Worm (Caenorhabditis elegans) whole organism, L3 larva: Measurements from ENCODE around the gene dct-14.

Source experiments
- ZK546.5 ChIP-seq: sonication (generic microtip); optimal IDR thresholded peaks from 2 replicates; lab custom pipeline; 2017; ENCODE audit warnings: missing biosample characterization, missing genetic modification characterization
- aly-2 ChIP-seq: fragments of 150-350 bp; optimal IDR thresholded peaks from 2 replicates; lab custom pipeline; 2014; ENCODE audit warnings: missing biosample characterization, missing genetic modification characterization
- ceh-28 ChIP-seq: fragments of 150-350 bp; optimal IDR thresholded peaks from 2 replicates; lab custom pipeline; 2014; ENCODE audit warnings: missing biosample characterization, missing genetic modification reagents, missing genetic modification characterization
- ceh-9 ChIP-seq: sonication (generic microtip); optimal IDR thresholded peaks from 2 replicates; lab custom pipeline; 2018; ENCODE audit warnings: missing biosample characterization, missing genetic modification characterization
- daf-12 ChIP-seq: fragments of 150-350 bp; optimal IDR thresholded peaks from 2 replicates; lab custom pipeline; 2014; ENCODE audit warnings: missing biosample characterization, missing genetic modification reagents, missing genetic modification characterization
- elt-1 ChIP-seq: fragments of 150-350 bp; optimal IDR thresholded peaks from 2 replicates; lab custom pipeline; 2014; ENCODE audit warnings: missing biosample characterization, missing genetic modification characterization
- elt-2 ChIP-seq: sonication (generic microtip); optimal IDR thresholded peaks from 2 replicates; lab custom pipeline; 2016; ENCODE audit warnings: missing genetic modification reagents, mild to moderate bottlenecking, missing genetic modification characterization, missing compliant biosample characterization
- elt-3 ChIP-seq, 3 experiments: fragments of 150-350 bp in 1 of 3; sonication (generic microtip) in 2 of 3; optimal IDR thresholded peaks; 2 replicates in 2 of 3; 4 replicates in 1 of 3; lab custom pipeline; 2014 to 2017; ENCODE audit warnings: missing biosample characterization in 3 of 3, missing genetic modification characterization in 3 of 3
- eor-1 ChIP-seq, 2 experiments: fragments of 150-350 bp; optimal IDR thresholded peaks; 2 replicates each; lab custom pipeline; 2014 to 2018; ENCODE audit warnings: missing biosample characterization in 2 of 2, missing genetic modification characterization in 2 of 2
- fkh-10 ChIP-seq: sonication (generic microtip); optimal IDR thresholded peaks from 2 replicates; lab custom pipeline; 2017; ENCODE audit warnings: missing biosample characterization, missing genetic modification reagents, missing genetic modification characterization
- fkh-2 ChIP-seq: fragments of 150-350 bp; optimal IDR thresholded peaks from 2 replicates; lab custom pipeline; 2014; ENCODE audit warnings: missing biosample characterization, missing genetic modification reagents, missing genetic modification characterization
- fos-1 ChIP-seq: fragments of 150-350 bp; optimal IDR thresholded peaks from 2 replicates; lab custom pipeline; 2014; ENCODE audit warnings: missing biosample characterization, missing genetic modification characterization
- hmg-11 ChIP-seq: sonication (generic microtip); optimal IDR thresholded peaks from 2 replicates; lab custom pipeline; 2016; ENCODE audit warnings: missing genetic modification characterization, missing compliant biosample characterization
- jun-1 ChIP-seq: fragments of 150-350 bp; optimal IDR thresholded peaks from 2 replicates; lab custom pipeline; 2014; ENCODE audit warnings: missing biosample characterization, missing genetic modification reagents, missing genetic modification characterization
- lin-15B ChIP-seq: fragments of 150-350 bp; optimal IDR thresholded peaks from 2 replicates; lab custom pipeline; 2014; ENCODE audit warnings: missing biosample characterization, missing genetic modification characterization
- lin-39 ChIP-seq: fragments of 150-350 bp; optimal IDR thresholded peaks from 2 replicates; lab custom pipeline; 2018; ENCODE audit warnings: missing biosample characterization, missing genetic modification reagents, missing genetic modification characterization
- lsy-12 ChIP-seq: sonication (generic microtip); optimal IDR thresholded peaks from 2 replicates; lab custom pipeline; 2016; ENCODE audit warnings: mild to moderate bottlenecking, missing genetic modification characterization, missing compliant biosample characterization
- mdl-1 ChIP-seq: fragments of 150-350 bp; optimal IDR thresholded peaks from 2 replicates; lab custom pipeline; 2014; ENCODE audit warnings: missing biosample characterization, missing genetic modification characterization
- mml-1 ChIP-seq: fragments of 150-350 bp; sonication (generic microtip); optimal IDR thresholded peaks from 3 replicates; lab custom pipeline; 2014; ENCODE audit warnings: missing biosample characterization, missing genetic modification characterization
- nfya-1 ChIP-seq: sonication (generic microtip); optimal IDR thresholded peaks from 2 replicates; lab custom pipeline; 2017; ENCODE audit warnings: missing genetic modification characterization, mild to moderate bottlenecking, missing compliant biosample characterization, antibody characterized with exemption, moderate library complexity; ENCODE audit not compliant: insufficient read depth
- nhr-11 ChIP-seq: fragments of 150-350 bp; optimal IDR thresholded peaks from 2 replicates; lab custom pipeline; 2014; ENCODE audit warnings: missing biosample characterization, missing genetic modification characterization
- nhr-12 ChIP-seq: fragments of 150-350 bp; optimal IDR thresholded peaks from 2 replicates; lab custom pipeline; 2014; ENCODE audit warnings: missing biosample characterization, missing genetic modification characterization
- nhr-237 ChIP-seq: fragments of 150-350 bp; optimal IDR thresholded peaks from 2 replicates; lab custom pipeline; 2014; ENCODE audit warnings: missing biosample characterization, missing genetic modification characterization
- nhr-25 ChIP-seq: sonication (generic microtip); optimal IDR thresholded peaks from 2 replicates; lab custom pipeline; 2017; ENCODE audit warnings: missing biosample characterization, missing genetic modification characterization
- nhr-28 ChIP-seq: fragments of 150-350 bp; optimal IDR thresholded peaks from 2 replicates; lab custom pipeline; 2014; ENCODE audit warnings: missing biosample characterization, missing genetic modification characterization
- nhr-43 ChIP-seq: sonication (generic microtip); optimal IDR thresholded peaks from 2 replicates; lab custom pipeline; 2016; ENCODE audit warnings: mild to moderate bottlenecking, missing genetic modification characterization, missing compliant biosample characterization; ENCODE audit not compliant: poor library complexity, severe bottlenecking
- nhr-77 ChIP-seq: fragments of 150-350 bp; optimal IDR thresholded peaks from 2 replicates; lab custom pipeline; 2014; ENCODE audit warnings: missing biosample characterization, missing genetic modification characterization
- pha-4 ChIP-seq: fragments of 150-350 bp; optimal IDR thresholded peaks from 2 replicates; lab custom pipeline; 2014; ENCODE audit warnings: missing biosample characterization, missing genetic modification reagents, missing genetic modification characterization
- pqm-1 ChIP-seq: fragments of 150-350 bp; optimal IDR thresholded peaks from 2 replicates; lab custom pipeline; 2017; ENCODE audit warnings: missing biosample characterization, missing genetic modification characterization, inconsistent platforms
- snpc-4 ChIP-seq: fragments of 150-350 bp; optimal IDR thresholded peaks from 2 replicates; lab custom pipeline; 2014; ENCODE audit warnings: missing biosample characterization, missing genetic modification characterization
- unc-62 ChIP-seq: fragments of 150-350 bp; sonication (generic microtip); optimal IDR thresholded peaks from 4 replicates; lab custom pipeline; 2014; ENCODE audit warnings: missing biosample characterization, missing genetic modification reagents, missing genetic modification characterization
- zag-1 ChIP-seq: fragments of 150-350 bp; optimal IDR thresholded peaks from 2 replicates; lab custom pipeline; 2014; ENCODE audit warnings: missing biosample characterization, missing genetic modification characterization
- ztf-4 ChIP-seq: fragments of 150-350 bp; optimal IDR thresholded peaks from 2 replicates; lab custom pipeline; 2014; ENCODE audit warnings: missing biosample characterization, missing genetic modification characterization

Gene dct-14

DNA sequence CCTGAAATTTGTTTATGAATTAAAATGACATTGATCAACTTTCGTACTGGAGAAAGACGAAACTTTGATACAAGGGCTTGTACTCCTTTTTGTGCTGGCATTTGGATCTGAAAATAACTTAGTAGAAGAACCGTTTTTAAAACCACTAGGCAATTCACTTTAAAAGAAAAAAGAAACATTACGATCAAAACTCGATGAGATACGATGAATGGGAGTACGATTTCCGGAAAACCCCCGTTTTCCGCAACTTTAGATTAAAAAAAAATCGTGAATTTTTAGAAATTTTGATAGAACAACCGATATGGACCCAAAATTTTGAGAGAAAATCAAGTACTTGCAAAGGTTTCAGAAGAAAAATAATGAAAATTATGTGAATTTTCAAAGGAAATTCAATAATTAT, 29.9 kb downstream of the dct-14 start, which contains the start of gene B0250.8:
Gene B0250.8, minus strand, starts transcription at position 101 of the 400 bp plus-strand sequence.
- TF ChIP-seq elt-1 (tag; lab: Kevin White, UChicago) (no peak), nfya-1 (tag; lab: Kevin White, UChicago) (no peak), lsy-12 (tag; lab: Kevin White, UChicago) (no peak), ZK546.5 (tag; lab: Kevin White, UChicago) (no peak), elt-3 (tag; optimal IDR thresholded peaks at IDR 0.05; lab: Kevin White, UChicago) (no peak), eor-1 (tag; optimal IDR thresholded peaks at IDR 0.05; lab: Kevin White, UChicago) (no peak), nhr-43 (tag; lab: Kevin White, UChicago) (no peak)

DNA sequence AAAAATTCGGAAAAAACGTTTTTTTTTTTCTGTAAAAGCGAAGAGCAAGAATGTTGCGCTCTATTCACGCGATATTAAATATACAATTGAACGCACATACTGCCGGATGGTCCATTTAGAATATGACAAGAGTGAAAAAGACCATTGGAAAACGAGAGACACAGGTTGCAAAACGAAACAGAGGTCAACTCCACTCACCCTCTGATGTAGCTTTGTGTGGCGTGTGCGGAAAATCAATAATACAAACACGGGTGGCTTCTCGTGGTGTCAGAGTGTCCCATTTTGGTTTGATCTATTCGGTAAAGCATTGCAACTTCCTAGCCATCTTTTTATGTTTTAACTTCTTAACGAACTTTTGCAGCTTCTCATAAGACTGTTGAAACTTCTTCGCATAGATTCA, 35.5 kb downstream of the dct-14 start:
- TF ChIP-seq nhr-77 (tag; lab: Kevin White, UChicago) (no peak), hmg-11 (no peak), lin-15B (tag; lab: Kevin White, UChicago) (no peak), nhr-43 (tag; lab: Kevin White, UChicago) (no peak), fos-1 (tag; lab: Kevin White, UChicago) (no peak), aly-2 (tag; lab: Kevin White, UChicago) (no peak)

DNA sequence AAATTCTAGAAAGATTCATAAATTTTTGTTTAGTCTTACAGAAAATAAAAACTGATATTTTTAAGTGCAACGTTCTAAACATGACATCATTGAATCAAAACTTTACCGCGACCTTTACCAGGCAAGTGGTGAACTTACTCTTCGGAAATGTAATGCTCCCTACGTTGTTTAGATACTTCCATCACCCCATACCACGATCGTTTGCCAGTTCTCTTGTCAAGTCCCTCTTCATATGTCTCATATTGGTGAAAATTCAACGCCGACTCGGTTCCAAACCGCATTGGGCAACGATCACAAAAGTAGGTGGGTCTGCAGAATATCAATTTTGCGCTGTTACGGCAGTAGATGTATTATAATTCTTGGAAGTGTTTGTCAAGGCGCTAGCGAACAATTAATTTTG, 39.5 kb downstream of the dct-14 start, which contains the start of gene B0250.18:
Gene B0250.18, minus strand, starts transcription at position 101 of the 400 bp plus-strand sequence.
- TF ChIP-seq mdl-1 (tag; lab: Kevin White, UChicago) (no peak), lin-15B (tag; lab: Kevin White, UChicago) (no peak), nhr-237 (no peak), nfya-1 (tag; lab: Kevin White, UChicago) (no peak), pqm-1 (tag; lab: Kevin White, UChicago) (no peak), fkh-10 (GFP tag; lab: Kevin White, UChicago) (no peak), hmg-11 (no peak), mml-1 (tag; lab: Kevin White, UChicago) (no peak), zag-1 (tag; lab: Kevin White, UChicago) (no peak), elt-2 (no peak), nhr-28 (tag; lab: Kevin White, UChicago) (no peak), nhr-12 (tag; lab: Kevin White, UChicago) (no peak), nhr-25 (tag; lab: Kevin White, UChicago) (no peak), jun-1 (no peak), ZK546.5 (tag; lab: Kevin White, UChicago) (no peak), lin-39 (tag; lab: Kevin White, UChicago) (no peak)

DNA sequence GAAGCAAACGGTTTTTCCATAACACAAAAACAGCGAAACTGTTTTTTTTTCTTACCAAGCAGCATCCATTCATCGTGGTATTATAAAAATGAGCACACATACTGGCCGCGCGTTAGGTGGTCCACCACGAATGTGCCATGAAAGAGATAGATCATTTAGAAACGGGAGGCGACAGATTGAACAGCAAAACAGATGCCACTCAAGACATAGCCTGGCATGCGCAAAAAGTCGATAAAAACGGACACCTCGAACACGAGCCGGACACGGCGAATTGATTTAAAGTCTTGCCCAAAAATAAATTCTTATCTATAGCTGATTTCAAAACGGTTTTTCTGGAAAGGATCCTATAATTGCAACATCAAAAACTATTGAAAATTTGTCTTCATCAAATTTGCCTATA, 43.1 kb downstream of the dct-14 start:
- no peak for TF ChIP-seq nhr-11 (tag; lab: Kevin White, UChicago)
- TF ChIP-seq lin-39 (tag; lab: Kevin White, UChicago): peak; percentile 14
- TF ChIP-seq hmg-11: peak; percentile 39
- TF ChIP-seq, all 47 proteins: peak for 2

ce11 chrV:20455637-20456036, 44.7 kb downstream of the dct-14 start:
- TF ChIP-seq nfya-1 (tag; lab: Kevin White, UChicago) (peak; percentile 35), ceh-9 (tag; lab: Kevin White, UChicago) (no peak), snpc-4 (tag; lab: Kevin White, UChicago) (peak; percentile 96), lin-39 (tag; lab: Kevin White, UChicago) (peak; percentile 3)
- TF ChIP-seq, all 47 proteins: peak for 3

ce11 chrV:20453811-20454210, 46.5 kb downstream of the dct-14 start, which contains the start of gene srd-70:
Gene srd-70 (plus strand): TSS chrV:20454111.
- TF ChIP-seq ztf-4: no peak
- no peak for TF ChIP-seq nhr-12 (tag; lab: Kevin White, UChicago)
- no peak for TF ChIP-seq nhr-237
- no peak for TF ChIP-seq unc-62 (GFP tag; lab: Kevin White, UChicago)
- TF ChIP-seq pha-4: no peak
- TF ChIP-seq daf-12 (tag; lab: Kevin White, UChicago): no peak
- TF ChIP-seq fkh-2 (tag; lab: Kevin White, UChicago): no peak
- no peak for TF ChIP-seq ceh-28 (tag; lab: Kevin White, UChicago)
- TF ChIP-seq nhr-43 (tag; lab: Kevin White, UChicago): no peak
